Fruit fly (Drosophila melanogaster) whole organism, embryonic: ENCODE measurements around the gene CG12171.

ENCODE experiments used
- CG11560 ChIP-seq: fragments of 200-800 bp; sonication (Bioruptor generic); IDR thresholded peaks from 3 replicates; pipeline ENCODE4 v1.3.6; 2022; ENCODE audit warnings: missing biosample characterization, missing genetic modification characterization
- CG14014 ChIP-seq: fragments of 200-800 bp; sonication (Bioruptor generic); IDR thresholded peaks from 2 replicates; pipeline ENCODE4 v1.3.6; 2022; ENCODE audit warnings: missing biosample characterization, missing genetic modification characterization
- CG15011 ChIP-seq: fragments of 200-800 bp; sonication (Bioruptor generic); optimal IDR thresholded peaks from 3 replicates; lab custom pipeline; 2018; ENCODE audit warnings: missing biosample characterization, mild to moderate bottlenecking, missing genetic modification characterization
- CG1603 ChIP-seq: fragments of 200-800 bp; sonication (Bioruptor generic); optimal IDR thresholded peaks from 2 replicates; lab custom pipeline; 2019; ENCODE audit warnings: missing biosample characterization, mild to moderate bottlenecking, missing genetic modification characterization, moderate library complexity
- CG16863 ChIP-seq: fragments of 200-800 bp; sonication (Bioruptor generic); optimal IDR thresholded peaks from 3 replicates; lab custom pipeline; 2016; ENCODE audit warnings: missing biosample characterization, missing genetic modification characterization
- CG17568 ChIP-seq: fragments of 200-800 bp; sonication (Bioruptor generic); optimal IDR thresholded peaks from 2 replicates; lab custom pipeline; 2018; ENCODE audit warnings: missing biosample characterization, mild to moderate bottlenecking, missing genetic modification characterization, moderate library complexity
- CG18476 ChIP-seq: fragments of 200-800 bp; sonication (Bioruptor generic); optimal IDR thresholded peaks from 2 replicates; lab custom pipeline; 2016; ENCODE audit warnings: missing biosample characterization, mild to moderate bottlenecking, missing genetic modification characterization
- CG31388 ChIP-seq: fragments of 200-800 bp; sonication (Bioruptor generic); optimal IDR thresholded peaks from 2 replicates; lab custom pipeline; 2016; ENCODE audit warnings: missing biosample characterization, missing genetic modification characterization
- CG34376 ChIP-seq: fragments of 200-800 bp; sonication (Bioruptor generic); optimal IDR thresholded peaks from 2 replicates; lab custom pipeline; 2018; ENCODE audit warnings: missing biosample characterization, mild to moderate bottlenecking, missing genetic modification characterization
- CG43689 ChIP-seq: fragments of 200-800 bp; sonication (Bioruptor generic); IDR thresholded peaks from 2 replicates; pipeline ENCODE4 v1.3.6; 2022; ENCODE audit warnings: missing biosample characterization, missing genetic modification characterization
- CG8089 ChIP-seq: fragments of 200-800 bp; sonication (Bioruptor generic); optimal IDR thresholded peaks from 3 replicates; lab custom pipeline; 2016; ENCODE audit warnings: missing biosample characterization, missing genetic modification characterization
- CG8765 ChIP-seq: fragments of 200-800 bp; sonication (Bioruptor generic); IDR thresholded peaks from 2 replicates; pipeline ENCODE4 v1.3.6; 2022; ENCODE audit warnings: missing biosample characterization, missing genetic modification characterization
- Doc3 ChIP-seq: fragments of 200-800 bp; sonication (Bioruptor generic); IDR thresholded peaks from 3 replicates; pipeline ENCODE4 v1.3.6; 2022; ENCODE audit warnings: missing biosample characterization, missing genetic modification characterization; ENCODE audit not compliant: partially characterized antibody
- E2f1 ChIP-seq: fragments of 200-800 bp; sonication (Bioruptor generic); IDR thresholded peaks from 2 replicates; pipeline ENCODE4 v1.3.6; 2022; ENCODE audit warnings: missing biosample characterization, missing genetic modification characterization
- Eip74EF ChIP-seq, 2 experiments: fragments of 200-800 bp in 1 of 2; fragments of >200 bp in 1 of 2; sonication (Bioruptor generic) in 1 of 2; optimal IDR thresholded peaks; 2 replicates each; lab custom pipeline; 2017 to 2019; ENCODE audit warnings: missing biosample characterization in 2 of 2, missing genetic modification characterization in 2 of 2, mild to moderate bottlenecking in 1 of 2, moderate library complexity in 1 of 2
- Fer3 ChIP-seq: fragments of 200-800 bp; sonication (Bioruptor generic); optimal IDR thresholded peaks from 2 replicates; lab custom pipeline; 2018; ENCODE audit warnings: missing biosample characterization, mild to moderate bottlenecking, missing genetic modification characterization, moderate library complexity
- HLH3B ChIP-seq: fragments of 200-800 bp; sonication (Bioruptor generic); IDR thresholded peaks from 2 replicates; pipeline ENCODE4 v1.3.6; 2022; ENCODE audit warnings: missing biosample characterization, missing genetic modification characterization
- HLHmδ ChIP-seq: fragments of 200-800 bp; sonication (Bioruptor generic); optimal IDR thresholded peaks from 2 replicates; lab custom pipeline; 2018; ENCODE audit warnings: missing biosample characterization, mild to moderate bottlenecking, missing genetic modification characterization, moderate library complexity
- MBD-R2 ChIP-seq: fragments of 200-800 bp; sonication (Bioruptor generic); IDR thresholded peaks from 2 replicates; pipeline ENCODE4 v1.3.6; 2022; ENCODE audit warnings: missing biosample characterization, missing genetic modification characterization
- MESR4 ChIP-seq: fragments of 200-800 bp; sonication (Bioruptor generic); optimal IDR thresholded peaks from 2 replicates; lab custom pipeline; 2018; ENCODE audit warnings: missing biosample characterization, mild to moderate bottlenecking, missing genetic modification characterization, moderate library complexity
- Max ChIP-seq: fragments of 200-800 bp; sonication (Bioruptor generic); optimal IDR thresholded peaks from 2 replicates; lab custom pipeline; 2016; ENCODE audit warnings: missing biosample characterization, mild to moderate bottlenecking, missing genetic modification characterization
- Ssrp ChIP-seq: fragments of 200-800 bp; sonication (Bioruptor generic); optimal IDR thresholded peaks from 2 replicates; lab custom pipeline; 2018; ENCODE audit warnings: missing biosample characterization, mild to moderate bottlenecking, missing genetic modification characterization, moderate library complexity
- Xrp1 ChIP-seq: fragments of 200-800 bp; sonication (Bioruptor generic); IDR thresholded peaks from 2 replicates; pipeline ENCODE4 v1.3.6; 2022; ENCODE audit warnings: missing biosample characterization, missing genetic modification characterization
- YL-1 ChIP-seq: fragments of 200-800 bp; sonication (Bioruptor generic); optimal IDR thresholded peaks from 3 replicates; lab custom pipeline; 2017; ENCODE audit warnings: missing biosample characterization, mild to moderate bottlenecking, missing genetic modification characterization
- aop ChIP-seq: fragments of 200-800 bp; sonication (Bioruptor generic); IDR thresholded peaks from 2 replicates; pipeline ENCODE4 v1.3.6; 2022; ENCODE audit warnings: missing biosample characterization, missing genetic modification characterization
- ap ChIP-seq: fragments of 200-800 bp; sonication (Bioruptor generic); IDR thresholded peaks from 2 replicates; pipeline ENCODE4 v1.3.6; 2022; ENCODE audit warnings: missing biosample characterization, missing genetic modification characterization
- az2 ChIP-seq: fragments of 200-800 bp; sonication (Bioruptor generic); optimal IDR thresholded peaks from 3 replicates; lab custom pipeline; 2016; ENCODE audit warnings: missing biosample characterization, missing genetic modification characterization
- ci ChIP-seq: fragments of 200-800 bp; sonication (Bioruptor generic); IDR thresholded peaks from 3 replicates; pipeline ENCODE4 v1.3.6; 2022; ENCODE audit warnings: missing biosample characterization, missing genetic modification characterization
- danr ChIP-seq: fragments of 200-800 bp; sonication (Bioruptor generic); IDR thresholded peaks from 2 replicates; pipeline ENCODE4 v1.3.6; 2022; ENCODE audit warnings: missing biosample characterization, missing genetic modification characterization
- en ChIP-seq: fragments of 200-800 bp; sonication (Bioruptor generic); optimal IDR thresholded peaks from 2 replicates; lab custom pipeline; 2016; ENCODE audit warnings: missing biosample characterization, missing genetic modification characterization
- fd96Cb ChIP-seq: fragments of 200-800 bp; sonication (Bioruptor generic); optimal IDR thresholded peaks from 2 replicates; lab custom pipeline; 2018; ENCODE audit warnings: missing biosample characterization, mild to moderate bottlenecking, missing genetic modification characterization, moderate library complexity
- fu2 ChIP-seq: fragments of 200-800 bp; sonication (Bioruptor generic); optimal IDR thresholded peaks from 2 replicates; lab custom pipeline; 2016; ENCODE audit warnings: missing biosample characterization, missing genetic modification characterization
- gcm ChIP-seq: fragments of 200-800 bp; sonication (Bioruptor generic); optimal IDR thresholded peaks from 2 replicates; lab custom pipeline; 2019; ENCODE audit warnings: missing biosample characterization, mild to moderate bottlenecking, missing genetic modification characterization, moderate library complexity
- gcm2 ChIP-seq: fragments of 200-800 bp; sonication (Bioruptor generic); optimal IDR thresholded peaks from 2 replicates; lab custom pipeline; 2016; ENCODE audit warnings: missing biosample characterization, missing genetic modification characterization
- gsb ChIP-seq: fragments of 200-800 bp; sonication (Bioruptor generic); IDR thresholded peaks from 2 replicates; pipeline ENCODE4 v1.3.6; 2022; ENCODE audit warnings: missing biosample characterization, missing genetic modification characterization
- gsb-n ChIP-seq: fragments of 200-800 bp; sonication (Bioruptor generic); optimal IDR thresholded peaks from 3 replicates; lab custom pipeline; 2018; ENCODE audit warnings: missing biosample characterization, mild to moderate bottlenecking, missing genetic modification characterization
- her ChIP-seq: fragments of 200-800 bp; sonication (Bioruptor generic); optimal IDR thresholded peaks from 2 replicates; lab custom pipeline; 2016; ENCODE audit warnings: missing biosample characterization, missing genetic modification characterization
- hth ChIP-seq: fragments of >200 bp; optimal IDR thresholded peaks from 2 replicates; lab custom pipeline; 2017; ENCODE audit warnings: inconsistent platforms
- kah ChIP-seq: fragments of 200-800 bp; sonication (Bioruptor generic); optimal IDR thresholded peaks from 2 replicates; lab custom pipeline; 2018; ENCODE audit warnings: missing biosample characterization, mild to moderate bottlenecking, missing genetic modification characterization
- lab ChIP-seq: fragments of 200-800 bp; sonication (Bioruptor generic); optimal IDR thresholded peaks from 3 replicates; lab custom pipeline; 2017; ENCODE audit warnings: missing biosample characterization, missing genetic modification characterization, mild to moderate bottlenecking, moderate library complexity, missing genetic modification reagents
- mam ChIP-seq: fragments of 200-800 bp; sonication (Bioruptor generic); optimal IDR thresholded peaks from 3 replicates; lab custom pipeline; 2016; ENCODE audit warnings: missing biosample characterization, missing genetic modification characterization
- pita ChIP-seq: fragments of 200-800 bp; sonication (Bioruptor generic); optimal IDR thresholded peaks from 2 replicates; lab custom pipeline; 2017; ENCODE audit warnings: missing biosample characterization, mild to moderate bottlenecking, missing genetic modification characterization
- ranshi ChIP-seq: fragments of 200-800 bp; sonication (Bioruptor generic); IDR thresholded peaks from 2 replicates; pipeline ENCODE4 v1.3.6; 2022; ENCODE audit warnings: missing biosample characterization, missing genetic modification characterization
- rib ChIP-seq: fragments of 200-800 bp; sonication (Bioruptor generic); IDR thresholded peaks from 2 replicates; pipeline ENCODE4 v1.3.6; 2022; ENCODE audit warnings: missing biosample characterization, missing genetic modification characterization
- row ChIP-seq: fragments of 200-800 bp; sonication (Bioruptor generic); IDR thresholded peaks from 3 replicates; pipeline ENCODE4 v1.3.6; 2022; ENCODE audit warnings: missing biosample characterization, missing genetic modification characterization
- tll ChIP-seq, 2 experiments: fragments of 200-800 bp in 1 of 2; fragments of >200 bp in 1 of 2; sonication (Bioruptor generic) in 1 of 2; optimal IDR thresholded peaks; 2 replicates each; lab custom pipeline; 2017 to 2019; ENCODE audit warnings: missing biosample characterization in 2 of 2, missing genetic modification characterization in 2 of 2, mild to moderate bottlenecking in 1 of 2, moderate library complexity in 1 of 2
- toy ChIP-seq: fragments of 200-800 bp; sonication (Bioruptor generic); IDR thresholded peaks from 2 replicates; pipeline ENCODE4 v1.3.6; 2022; ENCODE audit warnings: missing biosample characterization, missing genetic modification characterization
- tx ChIP-seq: fragments of 200-800 bp; sonication (Bioruptor generic); optimal IDR thresholded peaks from 2 replicates; lab custom pipeline; 2016; ENCODE audit warnings: missing biosample characterization, missing genetic modification characterization
- vnd ChIP-seq: fragments of 200-800 bp; sonication (Bioruptor generic); IDR thresholded peaks from 3 replicates; pipeline ENCODE4 v1.3.6; 2022; ENCODE audit warnings: missing biosample characterization, missing genetic modification characterization; ENCODE audit not compliant: partially characterized antibody
- wdn ChIP-seq: fragments of 200-800 bp; sonication (Bioruptor generic); IDR thresholded peaks from 2 replicates; pipeline ENCODE4 v1.3.6; 2022; ENCODE audit warnings: missing biosample characterization, missing genetic modification characterization

CG12171 gene

dm6 chr3R:5682921-5683748 is 49.7 kb downstream of the CG12171 start (continued):
- TF ChIP-seq ci (GFP tag; lab: Robert Waterston, UW) = peak; percentile 74
- no peak for TF ChIP-seq Fer3 (tag; lab: Kevin White, UChicago)
- peak; percentile 52 for TF ChIP-seq gcm (GFP tag; lab: Kevin White, UChicago)
- TF ChIP-seq CG17568 = no peak
- TF ChIP-seq danr = no peak
- no peak for TF ChIP-seq MESR4
- peak in 1 of 2 experiments; percentile 75 for TF ChIP-seq Eip74EF (GFP tag; optimal IDR thresholded peaks at IDR 0.05; lab: Kevin White, UChicago)
- TF ChIP-seq CG16863 (GFP tag; lab: Kevin White, UChicago) = peak; percentile 41
- TF ChIP-seq Ssrp (tag; lab: Kevin White, UChicago) = peak; percentile 66
- no peak for TF ChIP-seq CG15011 (GFP tag; lab: Kevin White, UChicago)
- 0 out of 2 replicates have a peak, but pooled peaks have one; percentile 14 for TF ChIP-seq ranshi (GFP tag; lab: Robert Waterston, UW)
- TF ChIP-seq CG31388 (GFP tag; lab: Kevin White, UChicago) = no peak
- peak; percentile 58 for TF ChIP-seq E2f1 (GFP tag; lab: Robert Waterston, UW)
- TF ChIP-seq CG14014 (GFP tag; lab: Robert Waterston, UW) = no peak
- peak; percentile 1 for TF ChIP-seq en
- no peak for TF ChIP-seq CG11560
- TF ChIP-seq CG34376 = no peak
- TF ChIP-seq CG1603 (tag; lab: Kevin White, UChicago) = peak; percentile 60
- no peak for TF ChIP-seq rib (GFP tag; lab: Robert Waterston, UW)
- peak; percentile 70 for TF ChIP-seq az2 (GFP tag; lab: Kevin White, UChicago)
- no peak for TF ChIP-seq toy (GFP tag; lab: Robert Waterston, UW)
- no peak for TF ChIP-seq tx
- TF ChIP-seq kah = no peak
- peak; percentile 11 for TF ChIP-seq mam (GFP tag; lab: Kevin White, UChicago)
- TF ChIP-seq vnd (GFP tag; lab: Robert Waterston, UW) = no peak
- no peak for TF ChIP-seq aop (GFP tag; lab: Robert Waterston, UW)
- TF ChIP-seq gsb (GFP tag; lab: Robert Waterston, UW) = no peak
- TF ChIP-seq her = no peak
- no peak for TF ChIP-seq CG8765
- TF ChIP-seq Xrp1 (GFP tag; lab: Robert Waterston, UW) = peak; percentile 85
- peak; percentile 11 for TF ChIP-seq gcm2
- TF ChIP-seq wdn (GFP tag; lab: Robert Waterston, UW) = no peak
- TF ChIP-seq CG18476 (GFP tag; lab: Kevin White, UChicago) = peak; percentile 24
- no peak for TF ChIP-seq CG8089 (GFP tag; lab: Kevin White, UChicago)
- TF ChIP-seq HLH3B (GFP tag; lab: Robert Waterston, UW) = peak; percentile 71
- no peak for TF ChIP-seq tll (GFP tag; optimal IDR thresholded peaks at IDR 0.05; lab: Kevin White, UChicago)
- peak; percentile 7 for TF ChIP-seq HLHmδ (GFP tag; lab: Kevin White, UChicago)
- TF ChIP-seq CG43689 (GFP tag; lab: Robert Waterston, UW) = no peak
- no peak for TF ChIP-seq hth (lab: Kevin White, UChicago)
- TF ChIP-seq MBD-R2 (GFP tag; lab: Robert Waterston, UW) = no peak
- TF ChIP-seq ap = no peak
- TF ChIP-seq pita (GFP tag; lab: Kevin White, UChicago) = no peak
- peak; percentile 79 for TF ChIP-seq row (GFP tag; lab: Robert Waterston, UW)
- TF ChIP-seq lab (GFP tag; lab: Kevin White, UChicago) = no peak
- TF ChIP-seq Doc3 = no peak
- no peak for TF ChIP-seq fu2
- peak; percentile 23 for TF ChIP-seq Max (GFP tag; lab: Kevin White, UChicago)
- peak; percentile 77 for TF ChIP-seq gsb-n (tag; lab: Kevin White, UChicago)
- TF ChIP-seq fd96Cb (tag; lab: Kevin White, UChicago) = peak; percentile 69
- no peak for TF ChIP-seq YL-1
